Worm (Caenorhabditis elegans): ENCODE data around the gene dbn-1.

- TF ChIP-seq him-1 (tag; optimal IDR thresholded peaks at IDR 0.05), result no peak
- no peak for TF ChIP-seq dao-5 (tag; optimal IDR thresholded peaks at IDR 0.05)
Measured at ce11 chrIII:13748312-13748711, 13.6 kb downstream of the dbn-1 start, which contains the start of gene K08E3.2.
